Fruit fly (Drosophila melanogaster) whole organism: Measurements from ENCODE around the gene nwk.

Experiments
- CG8478 ChIP-seq: fragments of >200 bp; optimal IDR thresholded peaks from 2 replicates; lab custom pipeline; 2018; ENCODE audit warnings: inconsistent platforms
- Dll ChIP-seq: fragments of >200 bp; optimal IDR thresholded peaks from 2 replicates; lab custom pipeline; 2017
- EcR ChIP-seq, 2 experiments: fragments of >200 bp; optimal IDR thresholded peaks; 2 replicates each; lab custom pipeline; 2017; ENCODE audit warnings: missing biosample characterization in 2 of 2, missing genetic modification characterization in 2 of 2, missing genetic modification reagents in 2 of 2
- pan ChIP-seq: fragments of >200 bp; optimal IDR thresholded peaks from 2 replicates; lab custom pipeline; 2017
- psq ChIP-seq: fragments of >200 bp; optimal IDR thresholded peaks from 2 replicates; lab custom pipeline; 2017
- usp ChIP-seq: fragments of >200 bp; optimal IDR thresholded peaks from 2 replicates; lab custom pipeline; 2017; ENCODE audit warnings: missing biosample characterization, missing genetic modification characterization, mixed read lengths

nwk gene

dm6 chr3L:9136976-9137954 is at the start of gene nwk, which contains the start of gene Use1:
TSS of gene nwk (plus strand) at chr3L:9137860.
TSS of gene Use1 (minus strand) at chr3L:9137181.
- TF ChIP-seq pan (lab: Kevin White, UChicago) (no peak), Dll (lab: Kevin White, UChicago) (no peak), usp (no peak), CG8478 (lab: Kevin White, UChicago) (no peak), EcR (GFP tag; optimal IDR thresholded peaks at IDR 0.05; lab: Kevin White, UChicago) (no peak), psq (no peak)

dm6 chr3L:9092356-9093103 is 45.1 kb upstream of the nwk start, which contains the start of gene CG32032:
TSS of gene CG32032 (plus strand) at chr3L:9093053.
- no peak for TF ChIP-seq EcR (GFP tag; optimal IDR thresholded peaks at IDR 0.05; lab: Kevin White, UChicago)
- TF ChIP-seq pan (lab: Kevin White, UChicago), result no peak
- no peak for TF ChIP-seq usp
- TF ChIP-seq psq, result no peak
- TF ChIP-seq CG8478 (lab: Kevin White, UChicago), result no peak
- TF ChIP-seq Dll (lab: Kevin White, UChicago), result no peak

- TF ChIP-seq usp (no peak), CG8478 (lab: Kevin White, UChicago) (no peak), pan (lab: Kevin White, UChicago) (no peak), Dll (lab: Kevin White, UChicago) (no peak), psq (no peak), EcR (GFP tag; optimal IDR thresholded peaks at IDR 0.05; lab: Kevin White, UChicago) (no peak)
Measured at dm6 chr3L:9094980-9095425, 42.7 kb upstream of the nwk start.

DNA sequence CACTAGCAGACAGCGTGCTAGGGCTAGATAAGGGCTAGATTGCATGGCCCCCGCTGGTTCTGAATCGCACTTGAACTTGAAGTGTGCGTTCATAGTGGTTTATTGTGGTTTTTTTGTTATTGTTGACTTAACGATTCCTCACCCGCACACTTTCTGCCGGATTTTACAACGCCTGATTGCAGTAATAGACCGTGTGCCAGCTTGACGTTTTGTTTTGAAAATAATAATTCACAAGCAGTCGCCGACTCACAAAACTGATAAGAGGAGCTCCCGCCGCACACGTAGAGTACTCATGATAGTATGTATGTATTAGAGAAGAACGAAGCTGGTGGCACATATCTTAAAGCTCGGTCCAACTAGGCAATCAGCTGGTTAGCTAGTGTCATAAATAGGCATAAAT is 42.0 kb upstream of the nwk start:
- TF ChIP-seq pan (lab: Kevin White, UChicago) (no peak), psq (no peak), usp (no peak), EcR (GFP tag; optimal IDR thresholded peaks at IDR 0.05; lab: Kevin White, UChicago) (no peak), CG8478 (lab: Kevin White, UChicago) (no peak), Dll (lab: Kevin White, UChicago) (no peak)

- TF ChIP-seq Dll (lab: Kevin White, UChicago) (no peak), pan (lab: Kevin White, UChicago) (no peak), usp (no peak), psq (no peak), EcR (GFP tag; optimal IDR thresholded peaks at IDR 0.05; lab: Kevin White, UChicago) (no peak)
Measured at dm6 chr3L:9096648-9097047, 41.0 kb upstream of the nwk start, which contains the start of gene CG13315. TSS of gene CG13315 (plus strand) at chr3L:9096877.

- TF ChIP-seq CG8478 (lab: Kevin White, UChicago) (no peak), Dll (lab: Kevin White, UChicago) (no peak), psq (no peak), EcR (GFP tag; optimal IDR thresholded peaks at IDR 0.05; lab: Kevin White, UChicago) (no peak), usp (no peak), pan (lab: Kevin White, UChicago) (no peak)
Measured at dm6 chr3L:9113582-9114282, 23.9 kb upstream of the nwk start.

DNA sequence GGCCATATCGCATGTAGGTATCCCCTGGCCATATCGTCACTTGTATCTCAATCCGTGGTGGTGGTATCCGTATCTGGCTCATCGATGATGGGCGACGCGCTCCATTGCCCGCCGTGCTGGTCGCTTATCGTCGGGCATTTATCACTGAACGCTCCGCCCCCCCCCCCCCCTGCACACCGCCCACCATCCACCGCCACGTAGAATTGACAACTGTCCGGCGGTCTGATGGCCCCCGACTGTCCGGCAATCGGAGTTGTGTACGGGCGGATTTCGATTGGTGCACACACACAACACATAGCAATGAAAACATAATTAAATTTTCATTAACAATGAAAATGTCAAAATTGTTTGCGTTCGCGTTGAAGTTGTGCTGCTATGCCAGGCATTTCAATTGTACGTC is 23.3 kb upstream of the nwk start:
- TF ChIP-seq pan (lab: Kevin White, UChicago), result no peak
- no peak for TF ChIP-seq psq
- TF ChIP-seq EcR (GFP tag; optimal IDR thresholded peaks at IDR 0.05; lab: Kevin White, UChicago), result no peak
- no peak for TF ChIP-seq usp
- TF ChIP-seq Dll (lab: Kevin White, UChicago), result no peak
- TF ChIP-seq CG8478 (lab: Kevin White, UChicago), result no peak

- no peak for TF ChIP-seq psq
Measured at dm6 chr3L:9115654-9116053, 22.0 kb upstream of the nwk start.

DNA sequence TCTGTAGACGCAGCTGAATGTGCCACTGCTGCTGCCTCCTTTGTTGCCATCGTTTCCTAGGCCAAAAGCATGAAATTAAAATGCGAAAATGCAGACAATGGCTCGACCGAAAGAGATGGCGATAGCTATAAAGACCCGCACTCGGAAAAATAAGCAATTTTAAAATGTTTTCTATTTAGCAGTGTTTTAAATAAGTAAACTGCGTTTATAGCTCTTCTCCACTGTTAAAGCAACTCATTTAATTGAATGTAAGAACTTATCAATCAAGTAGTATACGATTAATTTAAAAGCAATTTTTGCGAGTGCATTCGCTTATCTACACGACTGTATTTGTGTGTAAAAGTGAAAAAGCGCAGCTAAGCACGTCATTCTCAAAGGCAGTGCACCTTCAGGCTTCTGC is 18.1 kb upstream of the nwk start:
- TF ChIP-seq CG8478 (lab: Kevin White, UChicago) (no peak), usp (no peak), pan (lab: Kevin White, UChicago) (no peak), psq (no peak), Dll (lab: Kevin White, UChicago) (no peak), EcR (GFP tag; optimal IDR thresholded peaks at IDR 0.05; lab: Kevin White, UChicago) (no peak)

dm6 chr3L:9121289-9121688 is 16.4 kb upstream of the nwk start:
- TF ChIP-seq CG8478 (lab: Kevin White, UChicago) (no peak), psq (no peak), EcR (GFP tag; optimal IDR thresholded peaks at IDR 0.05; lab: Kevin White, UChicago) (no peak), pan (lab: Kevin White, UChicago) (no peak), Dll (lab: Kevin White, UChicago) (no peak), usp (no peak)

- TF ChIP-seq usp, result no peak
- TF ChIP-seq CG8478 (lab: Kevin White, UChicago), result no peak
- no peak for TF ChIP-seq psq
- no peak for TF ChIP-seq pan (lab: Kevin White, UChicago)
- no peak for TF ChIP-seq EcR (GFP tag; optimal IDR thresholded peaks at IDR 0.05; lab: Kevin White, UChicago)
- no peak for TF ChIP-seq Dll (lab: Kevin White, UChicago)
Measured at dm6 chr3L:9124923-9125260, 12.8 kb upstream of the nwk start.
